Worm (Caenorhabditis elegans): ENCODE data around the gene ztf-14.

DNA sequence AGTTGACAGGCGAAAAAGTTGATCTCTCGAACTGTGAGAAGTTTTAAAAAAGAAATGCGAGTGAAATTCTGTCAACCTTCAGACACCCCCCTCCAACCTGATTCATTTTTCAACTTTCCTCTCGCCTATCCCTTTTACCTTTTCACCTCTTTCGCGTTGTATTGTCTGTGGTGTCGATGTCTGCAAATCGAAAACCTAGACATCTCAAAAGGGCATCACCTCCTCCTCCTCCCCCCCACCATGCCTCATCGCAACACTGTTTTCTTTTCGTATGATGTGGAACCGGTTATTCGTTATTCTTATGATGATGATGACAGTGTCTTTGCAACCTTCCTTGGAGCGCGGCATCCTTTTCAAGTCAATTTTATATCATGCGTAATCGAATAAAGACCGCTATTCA lies 12.1 kb downstream of the ztf-14 start:
- TF ChIP-seq pag-3 (tag; optimal IDR thresholded peaks at IDR 0.05; ENCODE audit: borderline replicate concordance) (no peak), ceh-31 (tag; optimal IDR thresholded peaks at IDR 0.05) (no peak), pqm-1 (tag; optimal IDR thresholded peaks at IDR 0.05) (no peak), ama-1 (optimal IDR thresholded peaks at IDR 0.05) (no peak)

Measured in whole organism, late embryonic.